Fruit fly (Drosophila melanogaster) whole organism, embryonic: ENCODE measurements around the gene CatB.
A peak's percentile ranks its signal among the peaks of the same experiment; 100 is the strongest.

Source experiments
- CG10209 ChIP-seq: fragments of 200-800 bp; sonication (Bioruptor generic); optimal IDR thresholded peaks from 3 replicates; lab custom pipeline; 2017; ENCODE audit warnings: missing biosample characterization, mild to moderate bottlenecking, missing genetic modification characterization, missing genetic modification reagents
- CG1024 ChIP-seq: fragments of 200-800 bp; sonication (Bioruptor generic); IDR thresholded peaks from 2 replicates; pipeline ENCODE4 v1.3.6; 2022; ENCODE audit warnings: missing biosample characterization, missing genetic modification characterization
- CG10431 ChIP-seq: fragments of 200-800 bp; sonication (Bioruptor generic); optimal IDR thresholded peaks from 3 replicates; lab custom pipeline; 2018; ENCODE audit warnings: missing biosample characterization, mild to moderate bottlenecking, missing genetic modification characterization
- CG10543 ChIP-seq: fragments of 200-800 bp; sonication (Bioruptor generic); optimal IDR thresholded peaks from 3 replicates; lab custom pipeline; 2017; ENCODE audit warnings: missing biosample characterization, mild to moderate bottlenecking, missing genetic modification characterization, moderate library complexity
- CG10654 ChIP-seq: fragments of 200-800 bp; sonication (Bioruptor generic); optimal IDR thresholded peaks from 2 replicates; lab custom pipeline; 2016; ENCODE audit warnings: missing biosample characterization, missing genetic modification characterization
- CG13296 ChIP-seq: fragments of 200-800 bp; sonication (Bioruptor generic); optimal IDR thresholded peaks from 3 replicates; lab custom pipeline; 2018; ENCODE audit warnings: missing biosample characterization, mild to moderate bottlenecking, missing genetic modification characterization
- CG13894 ChIP-seq: fragments of 200-800 bp; sonication (Bioruptor generic); optimal IDR thresholded peaks from 3 replicates; lab custom pipeline; 2018; ENCODE audit warnings: missing biosample characterization, mild to moderate bottlenecking, missing genetic modification characterization, moderate library complexity
- CG14860 ChIP-seq: fragments of 200-800 bp; sonication (Bioruptor generic); IDR thresholded peaks from 3 replicates; pipeline ENCODE4 v1.3.6; 2022; ENCODE audit warnings: missing biosample characterization, missing genetic modification characterization; ENCODE audit not compliant: partially characterized antibody
- CG14965 ChIP-seq: fragments of 200-800 bp; sonication (Bioruptor generic); optimal IDR thresholded peaks from 2 replicates; lab custom pipeline; 2016; ENCODE audit warnings: missing biosample characterization, missing genetic modification characterization, borderline replicate concordance
- CG1603 ChIP-seq: fragments of 200-800 bp; sonication (Bioruptor generic); optimal IDR thresholded peaks from 2 replicates; lab custom pipeline; 2019; ENCODE audit warnings: missing biosample characterization, mild to moderate bottlenecking, missing genetic modification characterization, moderate library complexity
- CG17328 ChIP-seq: fragments of 200-800 bp; sonication (Bioruptor generic); IDR thresholded peaks from 2 replicates; pipeline ENCODE4 v1.3.6; 2022; ENCODE audit warnings: missing biosample characterization, missing genetic modification characterization
- CG17361 ChIP-seq: fragments of 200-800 bp; sonication (Bioruptor generic); IDR thresholded peaks from 3 replicates; pipeline ENCODE4 v1.3.6; 2022; ENCODE audit warnings: missing biosample characterization, missing genetic modification characterization
- CG18599 ChIP-seq: fragments of 200-800 bp; sonication (Bioruptor generic); optimal IDR thresholded peaks from 3 replicates; lab custom pipeline; 2017; ENCODE audit warnings: missing biosample characterization, missing genetic modification characterization, mild to moderate bottlenecking, moderate library complexity, missing genetic modification reagents
- CG2678 ChIP-seq: fragments of 200-800 bp; sonication (Bioruptor generic); optimal IDR thresholded peaks from 3 replicates; lab custom pipeline; 2019; ENCODE audit warnings: missing biosample characterization, mild to moderate bottlenecking, missing genetic modification characterization, moderate library complexity
- CG2889 ChIP-seq: fragments of 200-800 bp; sonication (Bioruptor generic); IDR thresholded peaks from 3 replicates; pipeline ENCODE4 v1.3.6; 2022; ENCODE audit warnings: missing biosample characterization, missing genetic modification characterization
- CG3065 ChIP-seq: fragments of 200-800 bp; sonication (Bioruptor generic); optimal IDR thresholded peaks from 2 replicates; lab custom pipeline; 2016; ENCODE audit warnings: missing biosample characterization, missing genetic modification characterization
- CG4282 ChIP-seq: fragments of 200-800 bp; sonication (Bioruptor generic); optimal IDR thresholded peaks from 2 replicates; lab custom pipeline; 2016; ENCODE audit warnings: missing biosample characterization, missing genetic modification characterization
- CG4404 ChIP-seq: fragments of 200-800 bp; sonication (Bioruptor generic); IDR thresholded peaks from 2 replicates; pipeline ENCODE4 v1.3.6; 2022; ENCODE audit warnings: missing biosample characterization, missing genetic modification characterization
- CG4820 ChIP-seq: fragments of 200-800 bp; sonication (Bioruptor generic); optimal IDR thresholded peaks from 3 replicates; lab custom pipeline; 2016; ENCODE audit warnings: missing biosample characterization, missing genetic modification characterization
- CG6683 ChIP-seq: fragments of 200-800 bp; sonication (Bioruptor generic); optimal IDR thresholded peaks from 2 replicates; lab custom pipeline; 2017; ENCODE audit warnings: missing biosample characterization, mild to moderate bottlenecking, missing genetic modification characterization, missing genetic modification reagents
- CG7987 ChIP-seq: fragments of 200-800 bp; sonication (Bioruptor generic); optimal IDR thresholded peaks from 2 replicates; lab custom pipeline; 2018; ENCODE audit warnings: missing biosample characterization, mild to moderate bottlenecking, missing genetic modification characterization, moderate library complexity
- CTCF ChIP-seq: fragments of 200-800 bp; sonication (Bioruptor generic); optimal IDR thresholded peaks from 2 replicates; lab custom pipeline; 2017; ENCODE audit warnings: missing biosample characterization, mild to moderate bottlenecking, missing genetic modification characterization, moderate library complexity
- Drgx ChIP-seq: fragments of 200-800 bp; sonication (Bioruptor generic); IDR thresholded peaks from 2 replicates; pipeline ENCODE4 v1.3.6; 2022; ENCODE audit warnings: missing biosample characterization, missing genetic modification characterization
- Elba2 ChIP-seq: fragments of 200-800 bp; sonication (Bioruptor generic); optimal IDR thresholded peaks from 3 replicates; lab custom pipeline; 2016; ENCODE audit warnings: missing biosample characterization, missing genetic modification characterization
- Fer2 ChIP-seq: fragments of 200-800 bp; sonication (Bioruptor generic); optimal IDR thresholded peaks from 2 replicates; lab custom pipeline; 2018; ENCODE audit warnings: missing biosample characterization, mild to moderate bottlenecking, missing genetic modification characterization, moderate library complexity
- GATAe ChIP-seq: fragments of 200-800 bp; sonication (Bioruptor generic); conservative IDR thresholded peaks from 2 replicates; pipeline ENCODE4 v1.3.6; 2022; ENCODE audit warnings: missing biosample characterization, missing genetic modification characterization
- Lpt ChIP-seq: fragments of >200 bp; optimal IDR thresholded peaks from 2 replicates; lab custom pipeline; 2018; ENCODE audit warnings: missing biosample characterization, missing genetic modification characterization
- Max ChIP-seq: fragments of 200-800 bp; sonication (Bioruptor generic); optimal IDR thresholded peaks from 2 replicates; lab custom pipeline; 2016; ENCODE audit warnings: missing biosample characterization, mild to moderate bottlenecking, missing genetic modification characterization
- Mrtf ChIP-seq: fragments of 200-800 bp; sonication (Bioruptor generic); IDR thresholded peaks from 3 replicates; pipeline ENCODE4 v1.3.6; 2022; ENCODE audit warnings: missing biosample characterization, missing genetic modification characterization
- Sry-β ChIP-seq: fragments of 200-800 bp; sonication (Bioruptor generic); optimal IDR thresholded peaks from 2 replicates; lab custom pipeline; 2018; ENCODE audit warnings: missing biosample characterization, mild to moderate bottlenecking, missing genetic modification characterization, moderate library complexity
- ash1 ChIP-seq: fragments of 200-800 bp; sonication (Bioruptor generic); optimal IDR thresholded peaks from 2 replicates; lab custom pipeline; 2018; ENCODE audit warnings: missing biosample characterization, mild to moderate bottlenecking, missing genetic modification characterization
- bigmax ChIP-seq: fragments of 200-800 bp; sonication (Bioruptor generic); optimal IDR thresholded peaks from 2 replicates; lab custom pipeline; 2018; ENCODE audit warnings: missing biosample characterization, mild to moderate bottlenecking, missing genetic modification characterization
- br ChIP-seq: fragments of >200 bp; optimal IDR thresholded peaks from 2 replicates; lab custom pipeline; 2017
- bsh ChIP-seq, 2 experiments: fragments of 200-800 bp; sonication (Bioruptor generic); optimal IDR thresholded peaks; 2 replicates each; lab custom pipeline; 2017 to 2018; ENCODE audit warnings: mild to moderate bottlenecking in 2 of 2, missing biosample characterization in 2 of 2, missing genetic modification characterization in 2 of 2, moderate library complexity in 1 of 2
- cad ChIP-seq: fragments of >200 bp; optimal IDR thresholded peaks from 2 replicates; lab custom pipeline; 2017; ENCODE audit warnings: missing biosample characterization, missing genetic modification characterization
- chif ChIP-seq, 2 experiments: fragments of 200-800 bp; sonication (Bioruptor generic); optimal IDR thresholded peaks; 3 replicates each; lab custom pipeline; 2016; ENCODE audit warnings: missing biosample characterization in 2 of 2, missing genetic modification characterization in 2 of 2
- croc ChIP-seq: fragments of 200-800 bp; sonication (Bioruptor generic); conservative IDR thresholded peaks from 3 replicates; pipeline ENCODE4 v1.3.6; 2022; ENCODE audit warnings: missing biosample characterization, missing genetic modification characterization
- crol ChIP-seq: fragments of 200-800 bp; sonication (Bioruptor generic); IDR thresholded peaks from 2 replicates; pipeline ENCODE4 v1.3.6; 2022; ENCODE audit warnings: missing biosample characterization, missing genetic modification characterization
- fd102C ChIP-seq: fragments of 200-800 bp; sonication (Bioruptor generic); optimal IDR thresholded peaks from 2 replicates; lab custom pipeline; 2018; ENCODE audit warnings: missing biosample characterization, mild to moderate bottlenecking, missing genetic modification characterization, moderate library complexity
- grn ChIP-seq: fragments of 200-800 bp; sonication (Bioruptor generic); optimal IDR thresholded peaks from 3 replicates; lab custom pipeline; 2017; ENCODE audit warnings: missing biosample characterization, missing genetic modification characterization
- luna ChIP-seq: fragments of 200-800 bp; sonication (Bioruptor generic); optimal IDR thresholded peaks from 2 replicates; lab custom pipeline; 2016; ENCODE audit warnings: missing biosample characterization, missing genetic modification characterization
- otp ChIP-seq: fragments of 200-800 bp; sonication (Bioruptor generic); IDR thresholded peaks from 3 replicates; pipeline ENCODE4, ENCODE4 v1.3.6; 2022; ENCODE audit warnings: missing biosample characterization, missing genetic modification characterization
- peb ChIP-seq: fragments of 200-800 bp; sonication (Bioruptor generic); IDR thresholded peaks from 2 replicates; pipeline ENCODE4 v1.3.6; 2022; ENCODE audit warnings: missing biosample characterization, missing genetic modification characterization
- pho ChIP-seq: fragments of 200-800 bp; sonication (Bioruptor generic); optimal IDR thresholded peaks from 2 replicates; lab custom pipeline; 2016; ENCODE audit warnings: missing biosample characterization, missing genetic modification characterization
- phol ChIP-seq: fragments of 200-800 bp; sonication (Bioruptor generic); optimal IDR thresholded peaks from 3 replicates; lab custom pipeline; 2018; ENCODE audit warnings: missing biosample characterization, mild to moderate bottlenecking, missing genetic modification characterization, moderate library complexity
- pnt ChIP-seq: fragments of 200-800 bp; sonication (Bioruptor generic); optimal IDR thresholded peaks from 3 replicates; lab custom pipeline; 2016; ENCODE audit warnings: missing biosample characterization, missing genetic modification characterization
- repo ChIP-seq: fragments of 200-800 bp; sonication (Bioruptor generic); optimal IDR thresholded peaks from 2 replicates; lab custom pipeline; 2016; ENCODE audit warnings: missing biosample characterization, missing genetic modification characterization
- tll ChIP-seq, 2 experiments: fragments of 200-800 bp in 1 of 2; fragments of >200 bp in 1 of 2; sonication (Bioruptor generic) in 1 of 2; optimal IDR thresholded peaks; 2 replicates each; lab custom pipeline; 2017 to 2019; ENCODE audit warnings: missing biosample characterization in 2 of 2, missing genetic modification characterization in 2 of 2, mild to moderate bottlenecking in 1 of 2, moderate library complexity in 1 of 2
- trh ChIP-seq: fragments of 200-800 bp; sonication (Bioruptor generic); optimal IDR thresholded peaks from 2 replicates; lab custom pipeline; 2016; ENCODE audit warnings: missing biosample characterization, missing genetic modification characterization
- vvl ChIP-seq: fragments of 200-800 bp; sonication (Bioruptor generic); IDR thresholded peaks from 2 replicates; pipeline ENCODE4 v1.3.6; 2022; ENCODE audit warnings: missing biosample characterization, missing genetic modification characterization
- wor ChIP-seq: fragments of 200-800 bp; sonication (Bioruptor generic); IDR thresholded peaks from 2 replicates; pipeline ENCODE4 v1.3.6; 2022; ENCODE audit warnings: missing biosample characterization, missing genetic modification characterization
- zf30C ChIP-seq: fragments of 200-800 bp; sonication (Bioruptor generic); optimal IDR thresholded peaks from 3 replicates; lab custom pipeline; 2018; ENCODE audit warnings: missing biosample characterization, mild to moderate bottlenecking, missing genetic modification characterization
- zfh2 ChIP-seq: fragments of 200-800 bp; sonication (Bioruptor generic); optimal IDR thresholded peaks from 2 replicates; lab custom pipeline; 2016; ENCODE audit warnings: missing biosample characterization, missing genetic modification characterization

The CatB gene

DNA sequence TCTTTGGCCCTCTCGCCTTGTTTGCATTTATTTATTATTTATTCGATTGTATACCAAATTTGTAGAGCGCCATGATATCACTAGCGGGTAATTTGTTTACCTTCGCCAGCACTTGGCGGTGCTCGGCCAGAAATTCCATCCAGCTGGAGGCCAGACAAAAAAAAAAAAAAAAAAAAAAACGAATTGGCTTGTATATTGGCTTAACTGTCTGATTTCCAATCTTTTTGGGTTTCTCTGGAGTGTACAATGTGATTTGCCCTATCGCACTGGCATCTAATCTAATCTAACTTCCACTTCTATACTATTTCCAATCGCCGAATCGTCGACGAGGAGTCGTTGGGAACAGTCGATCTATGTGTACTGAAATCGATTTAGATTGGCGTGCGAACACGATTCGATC, 14.4 kb downstream of the CatB start (continued):
- TF ChIP-seq CG14860 (GFP tag; lab: Robert Waterston, UW) (no peak), fd102C (GFP tag; lab: Kevin White, UChicago) (no peak), zf30C (GFP tag; lab: Kevin White, UChicago) (no peak), Max (no peak), CG7987 (GFP tag; lab: Kevin White, UChicago) (peak; percentile 34), trh (GFP tag; lab: Kevin White, UChicago) (no peak), Sry-β (GFP tag; lab: Kevin White, UChicago) (no peak), CG13894 (tag; lab: Kevin White, UChicago) (peak; percentile 11), CG3065 (GFP tag; lab: Kevin White, UChicago) (no peak), CTCF (GFP tag; lab: Kevin White, UChicago) (no peak), pho (GFP tag; lab: Kevin White, UChicago) (no peak), Drgx (GFP tag; lab: Robert Waterston, UW) (no peak), CG4404 (GFP tag; lab: Robert Waterston, UW) (no peak), CG17361 (GFP tag; lab: Robert Waterston, UW) (no peak), bigmax (GFP tag; lab: Kevin White, UChicago) (no peak), vvl (no peak), CG10209 (GFP tag; lab: Kevin White, UChicago) (no peak), tll (GFP tag; optimal IDR thresholded peaks at IDR 0.05; lab: Kevin White, UChicago) (no peak), CG10654 (GFP tag; lab: Kevin White, UChicago) (no peak), CG10543 (peak; percentile 58), Elba2 (GFP tag; lab: Kevin White, UChicago) (no peak), CG4282 (GFP tag; lab: Kevin White, UChicago) (no peak), cad (GFP tag; lab: Kevin White, UChicago) (no peak), grn (GFP tag; lab: Kevin White, UChicago) (peak; percentile 98), bsh (GFP tag; optimal IDR thresholded peaks at IDR 0.05; lab: Kevin White, UChicago) (no peak), CG4820 (GFP tag; lab: Kevin White, UChicago) (no peak), zfh2 (GFP tag; lab: Kevin White, UChicago) (no peak), CG1024 (GFP tag; lab: Robert Waterston, UW) (no peak), Mrtf (GFP tag; lab: Robert Waterston, UW) (no peak), CG2889 (GFP tag; lab: Robert Waterston, UW) (no peak), otp (GFP tag; lab: Robert Waterston, UW) (no peak), CG14965 (GFP tag; lab: Kevin White, UChicago) (no peak), CG10431 (no peak), Lpt (GFP tag; lab: Kevin White, UChicago) (no peak), repo (GFP tag; lab: Kevin White, UChicago) (no peak), CG17328 (GFP tag; lab: Robert Waterston, UW) (no peak), peb (GFP tag; lab: Robert Waterston, UW) (no peak), ash1 (GFP tag; lab: Kevin White, UChicago) (no peak), CG18599 (GFP tag; lab: Kevin White, UChicago) (peak; percentile 33), CG2678 (peak; percentile 16), CG6683 (GFP tag; lab: Kevin White, UChicago) (no peak), GATAe (peak; percentile 66), pnt (GFP tag; lab: Kevin White, UChicago) (no peak), luna (no peak), phol (tag; lab: Kevin White, UChicago) (no peak), croc (GFP tag; lab: Robert Waterston, UW) (no peak), CG1603 (tag; lab: Kevin White, UChicago) (no peak), CG13296 (peak; percentile 4), br (lab: Kevin White, UChicago) (no peak), Fer2 (tag; lab: Kevin White, UChicago) (no peak), crol (GFP tag; lab: Robert Waterston, UW) (no peak), wor (GFP tag; lab: Robert Waterston, UW) (no peak), chif (GFP tag; optimal IDR thresholded peaks at IDR 0.05; lab: Kevin White, UChicago) (no peak)
